Worm (Caenorhabditis elegans) whole organism, late embryonic: ENCODE results near the gene repo-1.

Experiments
- ceh-22 ChIP-seq: sonication (generic microtip); optimal IDR thresholded peaks from 2 replicates; lab custom pipeline; 2017; ENCODE audit warnings: missing biosample characterization, missing genetic modification characterization
- ceh-30 ChIP-seq: fragments of 150-350 bp; optimal IDR thresholded peaks from 2 replicates; lab custom pipeline; 2014; ENCODE audit warnings: missing biosample characterization, missing genetic modification characterization
- dmd-4 ChIP-seq: sonication (generic microtip); optimal IDR thresholded peaks from 2 replicates; lab custom pipeline; 2016; ENCODE audit warnings: borderline replicate concordance, missing genetic modification characterization, missing compliant biosample characterization
- fax-1 ChIP-seq: sonication (generic microtip); optimal IDR thresholded peaks from 2 replicates; lab custom pipeline; 2016; ENCODE audit warnings: missing genotype, missing genetic modification characterization, missing compliant biosample characterization
- fkh-10 ChIP-seq: fragments of 150-350 bp; optimal IDR thresholded peaks from 2 replicates; lab custom pipeline; 2014; ENCODE audit warnings: missing biosample characterization, missing genetic modification reagents, missing genetic modification characterization
- hlh-30 ChIP-seq: sonication (generic microtip); optimal IDR thresholded peaks from 2 replicates; lab custom pipeline; 2017; ENCODE audit warnings: antibody characterized with exemption, missing genetic modification characterization, missing compliant biosample characterization; ENCODE audit not compliant: insufficient read depth
- lim-6 ChIP-seq: sonication (generic microtip); optimal IDR thresholded peaks from 2 replicates; lab custom pipeline; 2016; ENCODE audit warnings: missing genetic modification characterization, missing compliant biosample characterization
- mec-3 ChIP-seq: sonication (generic microtip); optimal IDR thresholded peaks from 2 replicates; lab custom pipeline; 2016; ENCODE audit warnings: borderline replicate concordance, missing genetic modification characterization, missing compliant biosample characterization
- nhr-11 ChIP-seq: fragments of 150-350 bp; optimal IDR thresholded peaks from 2 replicates; lab custom pipeline; 2014; ENCODE audit warnings: missing biosample characterization, missing genetic modification characterization
- odd-2 ChIP-seq: sonication (generic microtip); optimal IDR thresholded peaks from 2 replicates; lab custom pipeline; 2017; ENCODE audit warnings: antibody characterized with exemption, mild to moderate bottlenecking, missing genetic modification characterization, missing compliant biosample characterization
- pha-4 ChIP-seq: fragments of 150-350 bp; optimal IDR thresholded peaks from 2 replicates; lab custom pipeline; 2018; ENCODE audit warnings: missing biosample characterization, missing genetic modification reagents, missing genetic modification characterization
- pqm-1 ChIP-seq: sonication (generic microtip); optimal IDR thresholded peaks from 2 replicates; lab custom pipeline; 2016; ENCODE audit warnings: missing genetic modification characterization, missing compliant biosample characterization
- sox-2 ChIP-seq: fragments of 200-800 bp; sonication (Bioruptor generic); IDR thresholded peaks from 2 replicates; pipeline ENCODE4 v1.3.6; 2022; ENCODE audit warnings: missing genetic modification reagents, missing genetic modification characterization, missing compliant biosample characterization
- ttx-3 ChIP-seq: sonication (generic microtip); optimal IDR thresholded peaks from 2 replicates; lab custom pipeline; 2016; ENCODE audit warnings: missing genetic modification reagents, missing genetic modification characterization, missing compliant biosample characterization

DNA sequence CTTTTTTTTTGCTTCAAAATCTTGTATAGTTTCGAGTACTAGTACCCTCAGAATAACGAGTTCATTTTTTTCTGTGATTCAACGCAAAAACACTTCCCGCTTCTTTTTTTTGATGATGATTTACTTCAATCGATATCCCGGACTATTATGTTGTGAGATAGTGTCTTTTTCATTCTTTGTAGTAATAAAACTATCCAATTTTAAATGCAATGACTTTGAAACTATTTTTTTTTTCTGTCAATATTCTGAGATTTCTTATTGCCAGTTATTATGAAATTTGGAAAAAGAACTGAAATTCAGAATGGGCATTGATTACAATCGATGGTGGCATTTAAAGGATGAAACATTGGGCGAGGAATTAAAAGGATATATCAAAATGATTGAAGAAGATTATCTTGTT, 21.3 kb downstream of the repo-1 start, which contains the start of gene M18.3:
- no peak for TF ChIP-seq hlh-30 (tag; lab: Kevin White, UChicago)
- no peak for TF ChIP-seq sox-2 (GFP tag; lab: Robert Waterston, UW)
- TF ChIP-seq dmd-4 (tag; lab: Kevin White, UChicago), result no peak
- no peak for TF ChIP-seq pha-4 (tag; lab: Kevin White, UChicago)
- TF ChIP-seq fkh-10 (GFP tag; lab: Kevin White, UChicago), result no peak
- TF ChIP-seq ceh-30 (tag; lab: Kevin White, UChicago), result no peak
- TF ChIP-seq mec-3, result no peak
- TF ChIP-seq odd-2 (tag; lab: Kevin White, UChicago), result no peak
- TF ChIP-seq fax-1 (tag; lab: Kevin White, UChicago), result no peak
- TF ChIP-seq ceh-22 (tag; lab: Kevin White, UChicago), result no peak
- TF ChIP-seq lim-6 (tag; lab: Kevin White, UChicago), result no peak
- TF ChIP-seq nhr-11 (tag; lab: Kevin White, UChicago), result no peak
- no peak for TF ChIP-seq ttx-3 (tag; lab: Kevin White, UChicago)
- no peak for TF ChIP-seq pqm-1 (tag; lab: Kevin White, UChicago)
